In genomic region chr2L:19168095-19168697, dm6 we compare ENCODE assay signal across 2 fruit fly cellular contexts.
TF ChIP-seq lines count a peak whose summit lies in the region.

No protein-coding gene starts in this region.

- no peak for TF ChIP-seq CTCF in whole organism, embryonic (GFP tag; optimal IDR thresholded peaks at IDR 0.05; lab: Kevin White, UChicago)

TF ChIP-seq in whole organism, embryonic, 481 proteins besides CTCF, POLR2A, EP300 and RAD21:
- TF ChIP-seq stwl (tag; optimal IDR thresholded peaks at IDR 0.05; lab: Kevin White, UChicago) (no peak), mld (GFP tag; IDR thresholded peaks at IDR 0.05; lab: Robert Waterston, UW; ENCODE audit: partially characterized antibody) (0 out of 3 replicates have a peak, but pooled peaks have one; percentile 14), Fer2 (tag; optimal IDR thresholded peaks at IDR 0.05; lab: Kevin White, UChicago) (no peak), Med (GFP tag; lab: Kevin White, UChicago) (peak; percentile 35), CG14014 (GFP tag; IDR thresholded peaks at IDR 0.05; lab: Robert Waterston, UW) (no peak)

TF ChIP-seq in whole organism, prepupa, 60 proteins besides CTCF, POLR2A, EP300 and RAD21:
- TF ChIP-seq CG16779 (tag; optimal IDR thresholded peaks at IDR 0.05; lab: Kevin White, UChicago) (no peak), svp (GFP tag; lab: Kevin White, UChicago) (peak; percentile 95), fd85E (GFP tag; optimal IDR thresholded peaks at IDR 0.05; lab: Kevin White, UChicago) (no peak), cyc (GFP tag; optimal IDR thresholded peaks at IDR 0.05; lab: Kevin White, UChicago) (no peak), pdm3 (GFP tag; optimal IDR thresholded peaks at IDR 0.05; lab: Kevin White, UChicago) (no peak), ss (GFP tag; optimal IDR thresholded peaks at IDR 0.05; lab: Kevin White, UChicago) (no peak), CG6276 (GFP tag; optimal IDR thresholded peaks at IDR 0.05; lab: Kevin White, UChicago) (no peak), Hr38 (GFP tag; optimal IDR thresholded peaks at IDR 0.05; lab: Kevin White, UChicago) (no peak), CG8119 (GFP tag; IDR thresholded peaks at IDR 0.05; lab: Robert Waterston, UW) (no peak), CG6792 (GFP tag; optimal IDR thresholded peaks at IDR 0.05; lab: Kevin White, UChicago) (no peak), CG8632 (GFP tag; optimal IDR thresholded peaks at IDR 0.05; lab: Kevin White, UChicago) (no peak), Eip78C (GFP tag; lab: Kevin White, UChicago) (peak; percentile 33)
